Worm (Caenorhabditis elegans): ENCODE results near the gene D1005.4.

- TF ChIP-seq ztf-11 (tag; optimal IDR thresholded peaks at IDR 0.05) (no peak), ceh-83 (GFP tag; optimal IDR thresholded peaks at IDR 0.05) (no peak), unc-39 (tag; optimal IDR thresholded peaks at IDR 0.05) (no peak), elt-3 (tag; optimal IDR thresholded peaks at IDR 0.05) (no peak), lsy-2 (tag; optimal IDR thresholded peaks at IDR 0.05) (no peak)
These were observed 31.9 kb upstream of the D1005.4 start for ce11 chrX:1517519-1517918.

Data from whole organism, mixed stage, embryonic.